Fruit fly (Drosophila melanogaster) whole organism, wandering third instar larva: ENCODE data around the gene CG5805.

Source experiments
- CG9705 ChIP-seq: fragments of 200-800 bp; sonication (Bioruptor generic); optimal IDR thresholded peaks from 2 replicates; lab custom pipeline; 2018; ENCODE audit warnings: missing biosample characterization, mild to moderate bottlenecking, missing genetic modification characterization
- GATAd ChIP-seq: sonication (Bioruptor generic); optimal IDR thresholded peaks from 2 replicates; lab custom pipeline; 2016; ENCODE audit warnings: missing biosample characterization, missing genetic modification characterization
- Hnf4 ChIP-seq: fragments of 200-800 bp; sonication (Bioruptor generic); optimal IDR thresholded peaks from 2 replicates; lab custom pipeline; 2016; ENCODE audit warnings: missing biosample characterization, mild to moderate bottlenecking, missing genetic modification characterization
- Hr83 ChIP-seq: fragments of 200-300 bp; sonication (Bioruptor generic); optimal IDR thresholded peaks from 2 replicates; lab custom pipeline; 2016; ENCODE audit warnings: missing biosample characterization, mild to moderate bottlenecking, missing genetic modification characterization, moderate library complexity; ENCODE audit not compliant: poor library complexity, severe bottlenecking
- Mio ChIP-seq: sonication (Bioruptor generic); optimal IDR thresholded peaks from 2 replicates; lab custom pipeline; 2016; ENCODE audit warnings: missing biosample characterization, missing genetic modification characterization
- Myc ChIP-seq: fragments of >200 bp; optimal IDR thresholded peaks from 2 replicates; lab custom pipeline; 2017
- h ChIP-seq: fragments of 200-800 bp; sonication (Bioruptor generic); optimal IDR thresholded peaks from 3 replicates; lab custom pipeline; 2016; ENCODE audit warnings: missing biosample characterization, mild to moderate bottlenecking, missing genetic modification characterization
- jim ChIP-seq: fragments of 175-275, 200-325 bp; sonication (Bioruptor generic); optimal IDR thresholded peaks from 2 replicates; lab custom pipeline; 2016; ENCODE audit warnings: missing biosample characterization, mild to moderate bottlenecking, missing genetic modification characterization
- lola ChIP-seq: fragments of >200 bp; optimal IDR thresholded peaks from 2 replicates; lab custom pipeline; 2017; ENCODE audit warnings: missing biosample characterization, missing genetic modification characterization
- pan ChIP-seq: fragments of >200 bp; optimal IDR thresholded peaks from 2 replicates; lab custom pipeline; 2017
- psq ChIP-seq: fragments of 200-800 bp; sonication (Bioruptor generic); optimal IDR thresholded peaks from 3 replicates; lab custom pipeline; 2017; ENCODE audit warnings: missing biosample characterization, mild to moderate bottlenecking, missing genetic modification characterization, moderate library complexity

DNA sequence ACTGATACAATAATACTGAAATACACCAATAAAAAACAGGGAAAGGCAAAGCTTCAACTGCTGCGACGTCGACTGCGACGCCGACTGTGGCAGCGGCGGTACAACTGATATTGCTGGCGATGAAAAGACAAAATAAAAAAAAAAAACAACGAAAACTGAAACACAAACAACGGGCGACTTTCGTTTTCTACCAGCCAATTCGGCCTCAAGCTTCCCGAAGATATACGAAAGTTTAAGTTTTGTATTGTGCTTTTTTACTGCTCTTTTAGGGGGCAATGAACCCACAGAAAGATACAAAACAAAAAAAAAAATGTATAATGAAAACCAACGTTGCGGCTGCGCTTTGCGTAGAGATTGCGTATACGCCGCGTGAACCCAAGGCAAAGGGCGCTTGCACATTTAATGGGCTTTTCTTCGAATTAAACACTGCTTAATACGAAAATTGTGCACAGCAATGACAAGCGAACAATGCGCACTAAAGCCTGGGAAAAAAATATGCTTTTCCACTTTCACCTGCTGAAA, 8.9 kb downstream of the CG5805 start:
- TF ChIP-seq psq (GFP tag; lab: Kevin White, UChicago): no peak
- no peak for TF ChIP-seq Hr83 (GFP tag; lab: Kevin White, UChicago)
- no peak for TF ChIP-seq lola (GFP tag; lab: Kevin White, UChicago)
- no peak for TF ChIP-seq jim
- TF ChIP-seq Mio (GFP tag; lab: Kevin White, UChicago): no peak
- no peak for TF ChIP-seq Hnf4 (GFP tag; lab: Kevin White, UChicago)
- no peak for TF ChIP-seq GATAd (GFP tag; lab: Kevin White, UChicago)
- TF ChIP-seq h: no peak
- TF ChIP-seq pan (lab: Kevin White, UChicago): no peak
- TF ChIP-seq CG9705 (GFP tag; lab: Kevin White, UChicago): no peak
- no peak for TF ChIP-seq Myc (lab: Kevin White, UChicago)
